Worm (Caenorhabditis elegans) whole organism, L3 larva: ENCODE measurements around the gene bcl-7.

Source experiments
- R02D3.7 ChIP-seq: fragments of 150-350 bp; optimal IDR thresholded peaks from 2 replicates; lab custom pipeline; 2014; ENCODE audit warnings: missing biosample characterization, missing genetic modification characterization
- ZK546.5 ChIP-seq: sonication (generic microtip); optimal IDR thresholded peaks from 2 replicates; lab custom pipeline; 2017; ENCODE audit warnings: missing biosample characterization, missing genetic modification characterization
- aly-2 ChIP-seq: fragments of 150-350 bp; optimal IDR thresholded peaks from 2 replicates; lab custom pipeline; 2014; ENCODE audit warnings: missing biosample characterization, missing genetic modification characterization
- ama-1 ChIP-seq: fragments of 150-350 bp; optimal IDR thresholded peaks from 2 replicates; lab custom pipeline; 2018
- ceh-28 ChIP-seq: fragments of 150-350 bp; optimal IDR thresholded peaks from 2 replicates; lab custom pipeline; 2014; ENCODE audit warnings: missing biosample characterization, missing genetic modification reagents, missing genetic modification characterization
- ceh-82 ChIP-seq: fragments of 150-350 bp; optimal IDR thresholded peaks from 2 replicates; lab custom pipeline; 2014; ENCODE audit warnings: missing biosample characterization, missing genetic modification characterization
- ceh-9 ChIP-seq: sonication (generic microtip); optimal IDR thresholded peaks from 2 replicates; lab custom pipeline; 2018; ENCODE audit warnings: missing biosample characterization, missing genetic modification characterization
- elt-1 ChIP-seq: fragments of 150-350 bp; optimal IDR thresholded peaks from 2 replicates; lab custom pipeline; 2014; ENCODE audit warnings: missing biosample characterization, missing genetic modification characterization
- elt-2 ChIP-seq: sonication (generic microtip); optimal IDR thresholded peaks from 2 replicates; lab custom pipeline; 2016; ENCODE audit warnings: missing genetic modification reagents, mild to moderate bottlenecking, missing genetic modification characterization, missing compliant biosample characterization
- eor-1 ChIP-seq, 2 experiments: fragments of 150-350 bp; optimal IDR thresholded peaks; 2 replicates each; lab custom pipeline; 2014 to 2018; ENCODE audit warnings: missing biosample characterization in 2 of 2, missing genetic modification characterization in 2 of 2
- fkh-10 ChIP-seq: sonication (generic microtip); optimal IDR thresholded peaks from 2 replicates; lab custom pipeline; 2017; ENCODE audit warnings: missing biosample characterization, missing genetic modification reagents, missing genetic modification characterization
- hmg-11 ChIP-seq: sonication (generic microtip); optimal IDR thresholded peaks from 2 replicates; lab custom pipeline; 2016; ENCODE audit warnings: missing genetic modification characterization, missing compliant biosample characterization
- jun-1 ChIP-seq: fragments of 150-350 bp; optimal IDR thresholded peaks from 2 replicates; lab custom pipeline; 2014; ENCODE audit warnings: missing biosample characterization, missing genetic modification reagents, missing genetic modification characterization
- lin-15B ChIP-seq: fragments of 150-350 bp; optimal IDR thresholded peaks from 2 replicates; lab custom pipeline; 2014; ENCODE audit warnings: missing biosample characterization, missing genetic modification characterization
- lsy-12 ChIP-seq: sonication (generic microtip); optimal IDR thresholded peaks from 2 replicates; lab custom pipeline; 2016; ENCODE audit warnings: mild to moderate bottlenecking, missing genetic modification characterization, missing compliant biosample characterization
- mdl-1 ChIP-seq: fragments of 150-350 bp; optimal IDR thresholded peaks from 2 replicates; lab custom pipeline; 2014; ENCODE audit warnings: missing biosample characterization, missing genetic modification characterization
- mml-1 ChIP-seq: fragments of 150-350 bp; sonication (generic microtip); optimal IDR thresholded peaks from 3 replicates; lab custom pipeline; 2014; ENCODE audit warnings: missing biosample characterization, missing genetic modification characterization
- nfya-1 ChIP-seq: sonication (generic microtip); optimal IDR thresholded peaks from 2 replicates; lab custom pipeline; 2017; ENCODE audit warnings: missing genetic modification characterization, mild to moderate bottlenecking, missing compliant biosample characterization, antibody characterized with exemption, moderate library complexity; ENCODE audit not compliant: insufficient read depth
- nhr-11 ChIP-seq: fragments of 150-350 bp; optimal IDR thresholded peaks from 2 replicates; lab custom pipeline; 2014; ENCODE audit warnings: missing biosample characterization, missing genetic modification characterization
- nhr-12 ChIP-seq: fragments of 150-350 bp; optimal IDR thresholded peaks from 2 replicates; lab custom pipeline; 2014; ENCODE audit warnings: missing biosample characterization, missing genetic modification characterization
- nhr-23 ChIP-seq: fragments of 150-350 bp; optimal IDR thresholded peaks from 2 replicates; lab custom pipeline; 2014; ENCODE audit warnings: missing biosample characterization, missing genetic modification reagents, missing genetic modification characterization
- nhr-237 ChIP-seq: fragments of 150-350 bp; optimal IDR thresholded peaks from 2 replicates; lab custom pipeline; 2014; ENCODE audit warnings: missing biosample characterization, missing genetic modification characterization
- nhr-25 ChIP-seq: sonication (generic microtip); optimal IDR thresholded peaks from 2 replicates; lab custom pipeline; 2017; ENCODE audit warnings: missing biosample characterization, missing genetic modification characterization
- nhr-28 ChIP-seq: fragments of 150-350 bp; optimal IDR thresholded peaks from 2 replicates; lab custom pipeline; 2014; ENCODE audit warnings: missing biosample characterization, missing genetic modification characterization
- nhr-77 ChIP-seq: fragments of 150-350 bp; optimal IDR thresholded peaks from 2 replicates; lab custom pipeline; 2014; ENCODE audit warnings: missing biosample characterization, missing genetic modification characterization
- pha-4 ChIP-seq: fragments of 150-350 bp; optimal IDR thresholded peaks from 2 replicates; lab custom pipeline; 2014; ENCODE audit warnings: missing biosample characterization, missing genetic modification reagents, missing genetic modification characterization
- pqm-1 ChIP-seq: fragments of 150-350 bp; optimal IDR thresholded peaks from 2 replicates; lab custom pipeline; 2017; ENCODE audit warnings: missing biosample characterization, missing genetic modification characterization, inconsistent platforms
- sea-2 ChIP-seq: fragments of 150-350 bp; sonication (generic microtip); optimal IDR thresholded peaks from 4 replicates; lab custom pipeline; 2014; ENCODE audit warnings: missing biosample characterization, missing genetic modification reagents, missing genetic modification characterization
- skn-1 ChIP-seq: fragments of 150-350 bp; optimal IDR thresholded peaks from 2 replicates; lab custom pipeline; 2014; ENCODE audit warnings: missing biosample characterization, missing genetic modification characterization
- snpc-4 ChIP-seq: fragments of 150-350 bp; optimal IDR thresholded peaks from 2 replicates; lab custom pipeline; 2014; ENCODE audit warnings: missing biosample characterization, missing genetic modification characterization
- tbx-2 ChIP-seq: sonication (generic microtip); optimal IDR thresholded peaks from 2 replicates; lab custom pipeline; 2016; ENCODE audit warnings: mild to moderate bottlenecking, missing genetic modification characterization, missing compliant biosample characterization
- unc-39 ChIP-seq: sonication (generic microtip); optimal IDR thresholded peaks from 4 replicates; lab custom pipeline; 2017; ENCODE audit warnings: missing biosample characterization, missing genetic modification characterization
- unc-62 ChIP-seq: fragments of 150-350 bp; sonication (generic microtip); optimal IDR thresholded peaks from 4 replicates; lab custom pipeline; 2014; ENCODE audit warnings: missing biosample characterization, missing genetic modification reagents, missing genetic modification characterization
- zag-1 ChIP-seq: fragments of 150-350 bp; optimal IDR thresholded peaks from 2 replicates; lab custom pipeline; 2014; ENCODE audit warnings: missing biosample characterization, missing genetic modification characterization
- ztf-11 ChIP-seq: fragments of 150-350 bp; optimal IDR thresholded peaks from 2 replicates; lab custom pipeline; 2014; ENCODE audit warnings: missing biosample characterization, missing genetic modification characterization
- ztf-4 ChIP-seq: fragments of 150-350 bp; optimal IDR thresholded peaks from 2 replicates; lab custom pipeline; 2014; ENCODE audit warnings: missing biosample characterization, missing genetic modification characterization

bcl-7 gene

ce11 chrIII:5902558-5902957, 23.3 kb upstream of the bcl-7 start:
- no peak for TF ChIP-seq tbx-2 (tag; lab: Kevin White, UChicago)
- no peak for TF ChIP-seq nhr-25
- TF ChIP-seq nhr-77: no peak
- no peak for TF ChIP-seq hmg-11 (tag; lab: Kevin White, UChicago)
- TF ChIP-seq skn-1 (tag; lab: Kevin White, UChicago): no peak
- no peak for TF ChIP-seq lin-15B (tag; lab: Kevin White, UChicago)
- TF ChIP-seq ama-1: no peak
- TF ChIP-seq R02D3.7 (tag; lab: Kevin White, UChicago): no peak
- TF ChIP-seq ceh-82 (tag; lab: Kevin White, UChicago): no peak
- TF ChIP-seq nhr-28: no peak
- no peak for TF ChIP-seq nhr-12 (tag; lab: Kevin White, UChicago)

- TF ChIP-seq ceh-9 (tag; lab: Kevin White, UChicago) (no peak), ceh-82 (tag; lab: Kevin White, UChicago) (no peak), elt-1 (tag; lab: Kevin White, UChicago) (no peak), pha-4 (peak; percentile 13), nhr-77 (no peak), hmg-11 (tag; lab: Kevin White, UChicago) (peak; percentile 61), fkh-10 (no peak), zag-1 (tag; lab: Kevin White, UChicago) (no peak), nhr-237 (tag; lab: Kevin White, UChicago) (no peak), ztf-11 (tag; lab: Kevin White, UChicago) (no peak), nfya-1 (tag; lab: Kevin White, UChicago) (peak; percentile 52), sea-2 (GFP tag; lab: Kevin White, UChicago) (no peak), ceh-28 (peak; percentile 54), nhr-11 (tag; lab: Kevin White, UChicago) (no peak), R02D3.7 (tag; lab: Kevin White, UChicago) (no peak), nhr-23 (tag; lab: Kevin White, UChicago) (peak; percentile 10)
These were observed 19.8 kb upstream of the bcl-7 start, which contains the start of gene dpff-1 for ce11 chrIII:5906059-5906458. Gene dpff-1 (minus strand): TSS chrIII:5906346.

- TF ChIP-seq lsy-12 (tag; lab: Kevin White, UChicago): no peak
- TF ChIP-seq mml-1 (tag; lab: Kevin White, UChicago): no peak
- TF ChIP-seq snpc-4 (tag; lab: Kevin White, UChicago): no peak
- TF ChIP-seq nhr-12 (tag; lab: Kevin White, UChicago): no peak
- no peak for TF ChIP-seq pqm-1 (tag; lab: Kevin White, UChicago)
- no peak for TF ChIP-seq ceh-82 (tag; lab: Kevin White, UChicago)
- TF ChIP-seq tbx-2 (tag; lab: Kevin White, UChicago): no peak
- no peak for TF ChIP-seq aly-2
- no peak for TF ChIP-seq sea-2 (GFP tag; lab: Kevin White, UChicago)
- TF ChIP-seq unc-39 (tag; lab: Kevin White, UChicago): no peak
- TF ChIP-seq nhr-28: no peak
- TF ChIP-seq R02D3.7 (tag; lab: Kevin White, UChicago): no peak
These were observed 19.1 kb upstream of the bcl-7 start, which contains the start of gene erd-2.2 for ce11 chrIII:5906749-5907148. Gene erd-2.2 (plus strand): TSS chrIII:5907049.

- TF ChIP-seq nhr-12 (tag; lab: Kevin White, UChicago): no peak
- no peak for TF ChIP-seq mdl-1 (tag; lab: Kevin White, UChicago)
- no peak for TF ChIP-seq eor-1 (tag; optimal IDR thresholded peaks at IDR 0.05; lab: Kevin White, UChicago)
- TF ChIP-seq nhr-77: no peak
- TF ChIP-seq ama-1: peak; percentile 27
- TF ChIP-seq unc-62 (GFP tag; lab: Kevin White, UChicago): no peak
- peak; percentile 1 for TF ChIP-seq ceh-28
- no peak for TF ChIP-seq hmg-11 (tag; lab: Kevin White, UChicago)
- no peak for TF ChIP-seq pqm-1 (tag; lab: Kevin White, UChicago)
- TF ChIP-seq tbx-2 (tag; lab: Kevin White, UChicago): no peak
- TF ChIP-seq ztf-4: no peak
- no peak for TF ChIP-seq ceh-9 (tag; lab: Kevin White, UChicago)
- no peak for TF ChIP-seq snpc-4 (tag; lab: Kevin White, UChicago)
- no peak for TF ChIP-seq sea-2 (GFP tag; lab: Kevin White, UChicago)
These were observed 17.5 kb upstream of the bcl-7 start, which contains the start of gene C28H8.3 for ce11 chrIII:5908408-5908807. Gene C28H8.3 (plus strand): TSS chrIII:5908700.

ce11 chrIII:5914717-5915116, 11.2 kb upstream of the bcl-7 start:
- TF ChIP-seq jun-1 (no peak), unc-39 (tag; lab: Kevin White, UChicago) (no peak), pha-4 (peak; percentile 12), nhr-11 (tag; lab: Kevin White, UChicago) (no peak), ZK546.5 (no peak), fkh-10 (no peak), ceh-9 (tag; lab: Kevin White, UChicago) (no peak), lin-15B (tag; lab: Kevin White, UChicago) (no peak), elt-2 (tag; lab: Kevin White, UChicago) (peak; percentile 77), pqm-1 (tag; lab: Kevin White, UChicago) (peak; percentile 48), nfya-1 (tag; lab: Kevin White, UChicago) (peak; percentile 72)
